Worm (Caenorhabditis elegans) whole organism, young adult: ENCODE data around the gene btb-20.

Source experiments
- B0261.1 ChIP-seq: sonication (generic microtip); optimal IDR thresholded peaks from 2 replicates; lab custom pipeline; 2016; ENCODE audit warnings: mild to moderate bottlenecking, missing genetic modification characterization, moderate library complexity, missing compliant biosample characterization
- pha-4 ChIP-seq: fragments of 150-350 bp; sonication (generic microtip); optimal IDR thresholded peaks from 2 replicates; lab custom pipeline; 2014; ENCODE audit warnings: missing biosample characterization, missing genetic modification reagents, missing genetic modification characterization
- tbp1 ChIP-seq: fragments of 200-800 bp; sonication (Bioruptor generic); optimal IDR thresholded peaks from 2 replicates; lab custom pipeline; 2018; ENCODE audit warnings: mild to moderate bottlenecking, missing genetic modification characterization, missing compliant biosample characterization

ce11 chrII:14534000-14534399, 10.7 kb upstream of the btb-20 start, which contains the start of gene C04H5.1:
- TF ChIP-seq pha-4 (tag; lab: Kevin White, UChicago) (no peak), tbp1 (GFP tag; lab: Kevin White, UChicago) (no peak), B0261.1 (no peak)
